Fruit fly (Drosophila melanogaster): ENCODE results near the gene a10.

a10 gene

DNA sequence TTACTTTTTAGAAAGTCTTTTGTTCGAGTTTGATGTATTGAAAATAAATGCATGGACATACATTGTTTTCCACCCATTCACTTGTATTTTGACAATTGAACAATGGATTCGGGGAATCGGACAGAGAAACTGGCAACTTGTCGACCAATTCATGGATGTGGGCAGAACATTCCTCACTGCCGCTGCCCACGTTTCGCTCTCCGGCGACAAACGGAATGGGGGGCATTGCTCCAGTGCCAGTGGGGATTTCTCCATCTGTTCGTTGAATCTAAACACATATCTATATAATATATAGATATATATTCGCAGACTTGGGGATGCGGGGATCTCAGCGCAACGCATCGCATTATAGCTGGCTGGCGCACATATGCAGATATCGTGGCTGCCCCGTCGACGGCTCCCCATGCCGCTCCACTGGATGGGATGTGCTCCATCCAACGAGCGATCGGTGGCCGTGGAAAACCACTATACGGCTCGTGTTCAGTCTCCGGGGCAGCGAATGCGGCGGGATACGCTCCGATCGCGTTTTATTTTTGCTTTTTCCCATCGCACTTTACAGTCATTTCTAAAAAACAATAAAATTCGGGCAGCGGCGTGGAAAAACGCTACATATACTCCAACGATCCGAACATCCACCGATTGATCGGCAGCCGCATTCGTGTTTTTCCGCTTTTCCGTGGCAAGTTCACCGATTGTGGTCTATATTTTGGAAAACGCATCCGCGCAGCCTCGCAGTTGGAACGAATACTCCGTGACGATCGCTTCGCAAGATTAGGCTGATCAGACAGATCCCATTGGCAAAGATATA, 22.1 kb upstream of the a10 start, which contains the start of gene TpnC73F:
Gene TpnC73F (plus strand): TSS at position 633 of the 808 bp plus-strand sequence.
- no peak for TF ChIP-seq Rel (GFP tag; optimal IDR thresholded peaks at IDR 0.05)
- TF ChIP-seq Rel (tag; optimal IDR thresholded peaks at IDR 0.05): peak; percentile 6
- no peak for TF ChIP-seq sv (GFP tag; optimal IDR thresholded peaks at IDR 0.05)
- no peak for TF ChIP-seq psq (GFP tag; optimal IDR thresholded peaks at IDR 0.05)

DNA sequence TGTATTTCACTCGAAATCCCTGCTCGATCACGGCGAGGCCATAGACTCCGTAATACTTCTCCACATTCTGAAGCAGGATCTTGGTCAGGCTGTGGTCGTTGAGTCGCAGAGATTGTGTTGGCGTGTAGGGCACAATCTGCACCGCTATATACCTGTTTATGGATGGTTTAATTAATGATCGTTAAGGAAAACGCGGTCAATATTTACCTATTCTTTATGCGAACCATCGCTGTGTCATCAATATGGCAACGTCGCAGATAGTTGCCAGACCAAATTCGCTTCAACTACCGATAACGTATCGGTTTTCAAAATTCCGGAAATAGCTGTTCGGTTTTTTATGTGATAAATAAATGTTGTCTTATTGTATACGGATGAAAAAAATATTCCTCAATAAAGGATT, 21.3 kb upstream of the a10 start, which contains the start of gene Pop5:
Gene Pop5 (minus strand): TSS at position 240 of the 400 bp plus-strand sequence.
- TF ChIP-seq N (GFP tag; optimal IDR thresholded peaks at IDR 0.05) (no peak), HLH106 (tag; optimal IDR thresholded peaks at IDR 0.05) (peak; percentile 24), CG9705 (GFP tag; optimal IDR thresholded peaks at IDR 0.05) (peak; percentile 36)

dm6 chr3L:17042297-17042921, 18.9 kb upstream of the a10 start, which contains the start of the genes scaf6 and Papst2:
TSS of gene scaf6 (minus strand) at chr3L:17042574.
TSS of gene Papst2 (plus strand) at chr3L:17042797.
- TF ChIP-seq Dif (GFP tag; optimal IDR thresholded peaks at IDR 0.05; ENCODE audit: partially characterized antibody): peak; percentile 29
- TF ChIP-seq Vsx2 (GFP tag; optimal IDR thresholded peaks at IDR 0.05; ENCODE audit: partially characterized antibody): peak; percentile 45
- TF ChIP-seq Myc (optimal IDR thresholded peaks at IDR 0.05): peak; percentile 18
- no peak for TF ChIP-seq Rel (GFP tag; optimal IDR thresholded peaks at IDR 0.05)
- no peak for TF ChIP-seq Rel (tag; optimal IDR thresholded peaks at IDR 0.05)

- TF ChIP-seq Hr78 (GFP tag; optimal IDR thresholded peaks at IDR 0.05): no peak
- peak; percentile 29 for TF ChIP-seq Myc (optimal IDR thresholded peaks at IDR 0.05)
Observed at dm6 chr3L:17035492-17035891, 12.0 kb upstream of the a10 start, which contains the start of gene beg. TSS of gene beg (plus strand) at chr3L:17035668.

dm6 chr3L:17033309-17033708, 9.8 kb upstream of the a10 start:
- TF ChIP-seq CG9705 (GFP tag; optimal IDR thresholded peaks at IDR 0.05): no peak

- TF ChIP-seq Dif (GFP tag; optimal IDR thresholded peaks at IDR 0.05; ENCODE audit: partially characterized antibody): peak; percentile 49
- TF ChIP-seq woc (GFP tag; optimal IDR thresholded peaks at IDR 0.05): no peak
Observed at dm6 chr3L:17031971-17032370, 8.4 kb upstream of the a10 start, which contains the start of gene Ilp8. TSS of gene Ilp8 (minus strand) at chr3L:17032080.

- TF ChIP-seq sv (GFP tag; optimal IDR thresholded peaks at IDR 0.05): no peak
- no peak for TF ChIP-seq dmrt93B (GFP tag; optimal IDR thresholded peaks at IDR 0.05)
- no peak for TF ChIP-seq fru (GFP tag; optimal IDR thresholded peaks at IDR 0.05)
- TF ChIP-seq brk (GFP tag; optimal IDR thresholded peaks at IDR 0.05): no peak
- TF ChIP-seq Sp1 (GFP tag; optimal IDR thresholded peaks at IDR 0.05): no peak
- TF ChIP-seq Vsx2 (GFP tag; optimal IDR thresholded peaks at IDR 0.05; ENCODE audit: partially characterized antibody): no peak
- no peak for TF ChIP-seq CrebA (GFP tag; optimal IDR thresholded peaks at IDR 0.05; ENCODE audit: borderline replicate concordance)
- TF ChIP-seq h (GFP tag; optimal IDR thresholded peaks at IDR 0.05): no peak
- no peak for TF ChIP-seq Dfd (GFP tag; optimal IDR thresholded peaks at IDR 0.05)
- TF ChIP-seq OdsH (GFP tag; optimal IDR thresholded peaks at IDR 0.05): no peak
- TF ChIP-seq CG32264 (GFP tag; optimal IDR thresholded peaks at IDR 0.05): no peak
- TF ChIP-seq pan (optimal IDR thresholded peaks at IDR 0.05): no peak
Observed at dm6 chr3L:17027310-17027709, 3.8 kb upstream of the a10 start, which contains the start of gene CG7730. TSS of gene CG7730 (plus strand) at chr3L:17027515.

DNA sequence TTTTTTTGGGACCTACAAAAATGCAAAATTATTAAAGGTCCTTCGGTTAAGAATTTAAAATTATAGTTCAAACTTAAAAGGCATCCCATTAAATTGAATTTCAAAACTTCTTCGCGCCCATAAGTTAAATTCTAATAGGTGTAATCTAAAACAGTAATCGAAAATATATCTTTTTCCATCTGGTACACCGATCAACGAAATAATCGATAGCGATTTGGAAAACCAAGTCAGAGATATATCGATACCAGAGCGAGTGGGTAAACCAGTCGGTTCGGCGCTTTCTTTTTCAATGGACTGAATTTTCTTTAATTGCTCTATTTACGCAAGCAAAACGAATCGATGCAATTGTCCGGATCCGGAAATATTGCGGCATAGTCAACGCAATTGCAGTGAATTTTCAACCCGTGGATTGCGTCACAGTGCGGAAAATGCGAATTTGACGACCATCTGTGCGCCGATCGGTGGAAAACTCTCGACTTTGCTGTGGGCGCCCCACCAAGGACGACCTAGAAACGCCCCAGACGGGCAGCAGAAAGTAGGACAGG, 626 bp upstream of the a10 start, which contains the start of gene Fit2:
Gene Fit2 (plus strand): TSS at position 234 of the 545 bp plus-strand sequence.
- TF ChIP-seq Vsx2 (GFP tag; optimal IDR thresholded peaks at IDR 0.05; ENCODE audit: partially characterized antibody) (no peak), Myc (optimal IDR thresholded peaks at IDR 0.05) (no peak), psq (GFP tag; optimal IDR thresholded peaks at IDR 0.05) (no peak)

Measured in whole organism, wandering third instar larva.